Fruit fly (Drosophila melanogaster) whole organism, embryonic: ENCODE results near the gene Cpr23B.

Experiments
- BtbVII ChIP-seq: fragments of 200-800 bp; sonication (Bioruptor generic); optimal IDR thresholded peaks from 3 replicates; lab custom pipeline; 2017; ENCODE audit warnings: missing biosample characterization, mild to moderate bottlenecking, missing genetic modification characterization
- CG10654 ChIP-seq: fragments of 200-800 bp; sonication (Bioruptor generic); optimal IDR thresholded peaks from 2 replicates; lab custom pipeline; 2016; ENCODE audit warnings: missing biosample characterization, missing genetic modification characterization
- CG11560 ChIP-seq: fragments of 200-800 bp; sonication (Bioruptor generic); IDR thresholded peaks from 3 replicates; pipeline ENCODE4 v1.3.6; 2022; ENCODE audit warnings: missing biosample characterization, missing genetic modification characterization
- CG13775 ChIP-seq: fragments of 200-800 bp; sonication (Bioruptor generic); optimal IDR thresholded peaks from 3 replicates; lab custom pipeline; 2017; ENCODE audit warnings: missing biosample characterization, mild to moderate bottlenecking, missing genetic modification characterization
- CG15073 ChIP-seq: fragments of 200-800 bp; sonication (Bioruptor generic); optimal IDR thresholded peaks from 2 replicates; lab custom pipeline; 2016; ENCODE audit warnings: missing biosample characterization, missing genetic modification characterization
- CG15479 ChIP-seq: fragments of 200-800 bp; sonication (Bioruptor generic); optimal IDR thresholded peaks from 3 replicates; lab custom pipeline; 2019; ENCODE audit warnings: missing biosample characterization, mild to moderate bottlenecking, missing genetic modification characterization, moderate library complexity
- CG16813 ChIP-seq: fragments of 200-800 bp; sonication (Bioruptor generic); IDR thresholded peaks from 3 replicates; pipeline ENCODE4 v1.3.6; 2022; ENCODE audit warnings: missing biosample characterization, missing genetic modification characterization; ENCODE audit not compliant: partially characterized antibody
- CG17385 ChIP-seq: fragments of 200-800 bp; sonication (Bioruptor generic); optimal IDR thresholded peaks from 3 replicates; lab custom pipeline; 2018; ENCODE audit warnings: missing biosample characterization, mild to moderate bottlenecking, missing genetic modification characterization
- CG17568 ChIP-seq: fragments of 200-800 bp; sonication (Bioruptor generic); optimal IDR thresholded peaks from 2 replicates; lab custom pipeline; 2018; ENCODE audit warnings: missing biosample characterization, mild to moderate bottlenecking, missing genetic modification characterization, moderate library complexity
- CG31388 ChIP-seq: fragments of 200-800 bp; sonication (Bioruptor generic); optimal IDR thresholded peaks from 2 replicates; lab custom pipeline; 2016; ENCODE audit warnings: missing biosample characterization, missing genetic modification characterization
- CG34376 ChIP-seq: fragments of 200-800 bp; sonication (Bioruptor generic); optimal IDR thresholded peaks from 2 replicates; lab custom pipeline; 2018; ENCODE audit warnings: missing biosample characterization, mild to moderate bottlenecking, missing genetic modification characterization
- CG3995 ChIP-seq: fragments of 200-800 bp; sonication (Bioruptor generic); optimal IDR thresholded peaks from 3 replicates; lab custom pipeline; 2016; ENCODE audit warnings: missing biosample characterization, missing genetic modification characterization
- CG4617 ChIP-seq: fragments of 200-800 bp; sonication (Bioruptor generic); optimal IDR thresholded peaks from 3 replicates; lab custom pipeline; 2016; ENCODE audit warnings: missing biosample characterization, missing genetic modification characterization, borderline replicate concordance
- CG4854 ChIP-seq: fragments of 200-800 bp; sonication (Bioruptor generic); optimal IDR thresholded peaks from 2 replicates; lab custom pipeline; 2016; ENCODE audit warnings: missing biosample characterization, missing genetic modification characterization, inconsistent platforms
- CG6689 ChIP-seq: fragments of 200-800 bp; sonication (Bioruptor generic); IDR thresholded peaks from 2 replicates; pipeline ENCODE4 v1.3.6; 2022; ENCODE audit warnings: missing biosample characterization, missing genetic modification characterization
- CG6791 ChIP-seq: fragments of 200-800 bp; sonication (Bioruptor generic); IDR thresholded peaks from 3 replicates; pipeline ENCODE4 v1.3.6; 2022; ENCODE audit warnings: missing biosample characterization, missing genetic modification characterization; ENCODE audit not compliant: partially characterized antibody
- CG7987 ChIP-seq: fragments of 200-800 bp; sonication (Bioruptor generic); optimal IDR thresholded peaks from 2 replicates; lab custom pipeline; 2018; ENCODE audit warnings: missing biosample characterization, mild to moderate bottlenecking, missing genetic modification characterization, moderate library complexity
- CG9876 ChIP-seq: fragments of 200-800 bp; sonication (Bioruptor generic); optimal IDR thresholded peaks from 2 replicates; lab custom pipeline; 2016; ENCODE audit warnings: missing biosample characterization, missing genetic modification characterization
- CrebB ChIP-seq: fragments of 200-800 bp; sonication (Bioruptor generic); optimal IDR thresholded peaks from 3 replicates; lab custom pipeline; 2018; ENCODE audit warnings: missing biosample characterization, mild to moderate bottlenecking, missing genetic modification characterization
- Dfd ChIP-seq, 2 experiments: fragments of >200 bp; optimal IDR thresholded peaks; 2 replicates each; lab custom pipeline; 2017; ENCODE audit warnings: missing biosample characterization in 2 of 2, missing genetic modification characterization in 2 of 2
- H2.0 ChIP-seq: fragments of 200-800 bp; sonication (Bioruptor generic); IDR thresholded peaks from 2 replicates; pipeline ENCODE4 v1.3.6; 2022; ENCODE audit warnings: missing biosample characterization, missing genetic modification characterization
- HHEX ChIP-seq: fragments of 200-800 bp; sonication (Bioruptor generic); optimal IDR thresholded peaks from 3 replicates; lab custom pipeline; 2017; ENCODE audit warnings: missing biosample characterization, mild to moderate bottlenecking, missing genetic modification characterization, missing genetic modification reagents
- HmgZ ChIP-seq: fragments of 200-800 bp; sonication (Bioruptor generic); optimal IDR thresholded peaks from 2 replicates; lab custom pipeline; 2018; ENCODE audit warnings: missing biosample characterization, mild to moderate bottlenecking, missing genetic modification characterization
- Lim3 ChIP-seq: fragments of 200-800 bp; sonication (Bioruptor generic); IDR thresholded peaks from 2 replicates; pipeline ENCODE4 v1.3.6; 2022; ENCODE audit warnings: missing biosample characterization, missing genetic modification characterization
- TFAM ChIP-seq: fragments of 200-800 bp; sonication (Bioruptor generic); optimal IDR thresholded peaks from 2 replicates; lab custom pipeline; 2017; ENCODE audit warnings: missing biosample characterization, missing genetic modification characterization, inconsistent platforms
- abd-A ChIP-seq: fragments of 200-800 bp; sonication (Bioruptor generic); optimal IDR thresholded peaks from 3 replicates; lab custom pipeline; 2019; ENCODE audit warnings: missing biosample characterization, mild to moderate bottlenecking, missing genetic modification characterization, moderate library complexity
- bsh ChIP-seq, 2 experiments: fragments of 200-800 bp; sonication (Bioruptor generic); optimal IDR thresholded peaks; 2 replicates each; lab custom pipeline; 2017 to 2018; ENCODE audit warnings: mild to moderate bottlenecking in 2 of 2, missing biosample characterization in 2 of 2, missing genetic modification characterization in 2 of 2, moderate library complexity in 1 of 2
- caup ChIP-seq: fragments of 200-800 bp; sonication (Bioruptor generic); optimal IDR thresholded peaks from 3 replicates; lab custom pipeline; 2017; ENCODE audit warnings: missing biosample characterization, mild to moderate bottlenecking, missing genetic modification characterization, moderate library complexity; ENCODE audit not compliant: severe bottlenecking
- cg ChIP-seq: fragments of 200-800 bp; sonication (Bioruptor generic); optimal IDR thresholded peaks from 3 replicates; lab custom pipeline; 2019; ENCODE audit warnings: missing biosample characterization, mild to moderate bottlenecking, missing genetic modification characterization, moderate library complexity
- chif ChIP-seq, 2 experiments: fragments of 200-800 bp; sonication (Bioruptor generic); optimal IDR thresholded peaks; 3 replicates each; lab custom pipeline; 2016; ENCODE audit warnings: missing biosample characterization in 2 of 2, missing genetic modification characterization in 2 of 2
- chinmo ChIP-seq: fragments of 200-800 bp; sonication (Bioruptor generic); IDR thresholded peaks from 4 replicates; pipeline ENCODE4 v1.3.6; 2022; ENCODE audit warnings: missing biosample characterization, missing genetic modification characterization; ENCODE audit not compliant: partially characterized antibody
- chn ChIP-seq: fragments of 200-800 bp; sonication (Bioruptor generic); optimal IDR thresholded peaks from 2 replicates; lab custom pipeline; 2016; ENCODE audit warnings: missing biosample characterization, missing genetic modification characterization
- crol ChIP-seq: fragments of 200-800 bp; sonication (Bioruptor generic); IDR thresholded peaks from 2 replicates; pipeline ENCODE4 v1.3.6; 2022; ENCODE audit warnings: missing biosample characterization, missing genetic modification characterization
- exex ChIP-seq: fragments of 200-800 bp; sonication (Bioruptor generic); optimal IDR thresholded peaks from 4 replicates; lab custom pipeline; 2018; ENCODE audit warnings: missing biosample characterization, mild to moderate bottlenecking, missing genetic modification characterization, moderate library complexity
- fu2 ChIP-seq: fragments of 200-800 bp; sonication (Bioruptor generic); optimal IDR thresholded peaks from 2 replicates; lab custom pipeline; 2016; ENCODE audit warnings: missing biosample characterization, missing genetic modification characterization
- grn ChIP-seq: fragments of 200-800 bp; sonication (Bioruptor generic); optimal IDR thresholded peaks from 3 replicates; lab custom pipeline; 2017; ENCODE audit warnings: missing biosample characterization, missing genetic modification characterization
- gsb-n ChIP-seq: fragments of 200-800 bp; sonication (Bioruptor generic); optimal IDR thresholded peaks from 3 replicates; lab custom pipeline; 2018; ENCODE audit warnings: missing biosample characterization, mild to moderate bottlenecking, missing genetic modification characterization
- ind ChIP-seq: fragments of 200-800 bp; sonication (Bioruptor generic); optimal IDR thresholded peaks from 3 replicates; lab custom pipeline; 2016; ENCODE audit warnings: missing biosample characterization, missing genetic modification characterization
- mam ChIP-seq: fragments of 200-800 bp; sonication (Bioruptor generic); optimal IDR thresholded peaks from 3 replicates; lab custom pipeline; 2016; ENCODE audit warnings: missing biosample characterization, missing genetic modification characterization
- mirr ChIP-seq: fragments of 200-800 bp; sonication (Bioruptor generic); optimal IDR thresholded peaks from 3 replicates; lab custom pipeline; 2018; ENCODE audit warnings: missing biosample characterization, mild to moderate bottlenecking, missing genetic modification characterization
- nom ChIP-seq: fragments of 200-800 bp; sonication (Bioruptor generic); optimal IDR thresholded peaks from 2 replicates; lab custom pipeline; 2017; ENCODE audit warnings: missing biosample characterization, missing genetic modification characterization, mild to moderate bottlenecking, moderate library complexity, missing genetic modification reagents
- pho ChIP-seq: fragments of 200-800 bp; sonication (Bioruptor generic); optimal IDR thresholded peaks from 2 replicates; lab custom pipeline; 2016; ENCODE audit warnings: missing biosample characterization, missing genetic modification characterization
- sens ChIP-seq: fragments of 200-800 bp; sonication (Bioruptor generic); peaks from one replicate; lab custom pipeline; 2016; ENCODE audit warnings: missing biosample characterization, missing genetic modification characterization
- sug ChIP-seq: fragments of 200-800 bp; optimal IDR thresholded peaks from 2 replicates; lab custom pipeline; 2019; ENCODE audit warnings: missing biosample characterization, mild to moderate bottlenecking, missing genetic modification characterization, moderate library complexity
- tll ChIP-seq, 2 experiments: fragments of 200-800 bp in 1 of 2; fragments of >200 bp in 1 of 2; sonication (Bioruptor generic) in 1 of 2; optimal IDR thresholded peaks; 2 replicates each; lab custom pipeline; 2017 to 2019; ENCODE audit warnings: missing biosample characterization in 2 of 2, missing genetic modification characterization in 2 of 2, mild to moderate bottlenecking in 1 of 2, moderate library complexity in 1 of 2
- wor ChIP-seq: fragments of 200-800 bp; sonication (Bioruptor generic); IDR thresholded peaks from 2 replicates; pipeline ENCODE4 v1.3.6; 2022; ENCODE audit warnings: missing biosample characterization, missing genetic modification characterization

The Cpr23B gene

dm6 chr2L:2806190-2806763 is 31.9 kb upstream of the Cpr23B start (continued):
- TF ChIP-seq CG6689 (GFP tag; lab: Robert Waterston, UW) (no peak), BtbVII (GFP tag; lab: Kevin White, UChicago) (peak; percentile 13), CG11560 (tag; lab: Robert Waterston, UW) (0 out of 3 replicates have a peak, but pooled peaks have one; percentile 26), chn (GFP tag; lab: Kevin White, UChicago) (no peak), nom (peak; percentile 96), bsh (GFP tag; optimal IDR thresholded peaks at IDR 0.05; lab: Kevin White, UChicago) (peak in 1 of 2 experiments; percentile 63), abd-A (tag; lab: Kevin White, UChicago) (no peak), CG15479 (GFP tag; lab: Kevin White, UChicago) (no peak), crol (peak; percentile 39; the same call in 1 of the 2 replicates), CG7987 (GFP tag; lab: Kevin White, UChicago) (peak; percentile 87), pho (GFP tag; lab: Kevin White, UChicago) (no peak), CG3995 (GFP tag; lab: Kevin White, UChicago) (no peak), HHEX (GFP tag; lab: Kevin White, UChicago) (no peak), Dfd (GFP tag; optimal IDR thresholded peaks at IDR 0.05; lab: Kevin White, UChicago) (no peak), mam (GFP tag; lab: Kevin White, UChicago) (no peak), TFAM (GFP tag; lab: Kevin White, UChicago) (no peak)

DNA sequence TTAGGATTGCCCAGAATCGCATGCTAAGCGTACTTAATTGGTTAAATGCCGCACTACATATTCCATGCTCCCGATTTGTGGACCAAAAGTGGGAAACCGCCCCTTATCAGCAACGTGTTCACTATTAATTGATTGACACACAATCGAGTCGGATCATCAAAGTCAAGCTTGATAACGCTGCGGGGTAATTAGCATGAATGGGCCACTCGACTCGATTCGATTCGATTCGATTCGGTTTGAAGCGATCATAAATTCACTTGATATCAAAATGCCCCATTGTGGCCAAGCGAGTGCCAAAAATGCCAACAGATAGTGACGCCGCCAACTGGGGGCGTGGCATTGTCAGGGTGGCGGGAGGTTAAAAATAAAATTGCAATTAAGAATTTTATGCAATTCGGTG is 30.6 kb upstream of the Cpr23B start:
- TF ChIP-seq CG15073 (no peak), gsb-n (tag; lab: Kevin White, UChicago) (peak; percentile 53), mam (GFP tag; lab: Kevin White, UChicago) (no peak), mirr (GFP tag; lab: Kevin White, UChicago) (peak; percentile 42), chif (GFP tag; optimal IDR thresholded peaks at IDR 0.05; lab: Kevin White, UChicago) (no peak), CG10654 (GFP tag; lab: Kevin White, UChicago) (no peak), Lim3 (no peak), CG9876 (GFP tag; lab: Kevin White, UChicago) (no peak), CG34376 (peak; percentile 64), sens (GFP tag; lab: Kevin White, UChicago) (peak; percentile 13), cg (GFP tag; lab: Kevin White, UChicago) (no peak), grn (GFP tag; lab: Kevin White, UChicago) (peak; percentile 10), tll (GFP tag; optimal IDR thresholded peaks at IDR 0.05; lab: Kevin White, UChicago) (no peak), sug (peak; percentile 58), CG31388 (no peak), CG17568 (GFP tag; lab: Kevin White, UChicago) (no peak), CG7987 (GFP tag; lab: Kevin White, UChicago) (peak; percentile 7), exex (tag; lab: Kevin White, UChicago) (peak; percentile 78), wor (GFP tag; lab: Robert Waterston, UW) (no peak)

dm6 chr2L:2808038-2808699 is 30.0 kb upstream of the Cpr23B start:
- TF ChIP-seq fu2 (GFP tag; lab: Kevin White, UChicago) (no peak), caup (GFP tag; lab: Kevin White, UChicago) (peak; percentile 17), chif (GFP tag; optimal IDR thresholded peaks at IDR 0.05; lab: Kevin White, UChicago) (no peak), CG6791 (GFP tag; lab: Robert Waterston, UW) (0 out of 3 replicates have a peak, but pooled peaks have one; percentile 25), CG17385 (GFP tag; lab: Kevin White, UChicago) (no peak), CG34376 (peak; percentile 42), CG4617 (GFP tag; lab: Kevin White, UChicago) (no peak), ind (GFP tag; lab: Kevin White, UChicago) (no peak), CG16813 (GFP tag; lab: Robert Waterston, UW) (no peak), HmgZ (no peak), CG4854 (GFP tag; lab: Kevin White, UChicago) (no peak), H2.0 (GFP tag; lab: Robert Waterston, UW) (no peak), CG13775 (GFP tag; lab: Kevin White, UChicago) (no peak), chinmo (GFP tag; lab: Robert Waterston, UW) (0 out of 4 replicates have a peak, but pooled peaks have one; percentile 43), CrebB (tag; lab: Kevin White, UChicago) (no peak)
